Fruit fly (Drosophila melanogaster): ENCODE measurements around the gene CG17544.

CG17544 gene

dm6 chr2L:19363530-19363929, 34.8 kb downstream of the CG17544 start (continued):
- TF ChIP-seq CG15479 (GFP tag; optimal IDR thresholded peaks at IDR 0.05) (no peak), CG2678 (tag; optimal IDR thresholded peaks at IDR 0.05) (peak; percentile 11), grn (GFP tag; optimal IDR thresholded peaks at IDR 0.05) (no peak), Hand (GFP tag; optimal IDR thresholded peaks at IDR 0.05) (no peak), CG7786 (GFP tag; optimal IDR thresholded peaks at IDR 0.05) (no peak), Med (GFP tag) (peak; percentile 88), CG12219 (GFP tag; optimal IDR thresholded peaks at IDR 0.05) (no peak), CG31441 (GFP tag; IDR thresholded peaks at IDR 0.05) (0 out of 2 replicates have a peak, but pooled peaks have one; percentile 14), CG7987 (GFP tag; optimal IDR thresholded peaks at IDR 0.05) (no peak), CG33213 (GFP tag; optimal IDR thresholded peaks at IDR 0.05) (no peak), ase (GFP tag; IDR thresholded peaks at IDR 0.05) (no peak), CG13424 (tag; optimal IDR thresholded peaks at IDR 0.05) (peak; percentile 35), zfh1 (GFP tag; IDR thresholded peaks at IDR 0.05) (no peak), CG5953 (GFP tag; IDR thresholded peaks at IDR 0.05) (peak; percentile 20; the same call in 1 of the 2 replicates), ERR (GFP tag; optimal IDR thresholded peaks at IDR 0.05) (no peak), usp (GFP tag; optimal IDR thresholded peaks at IDR 0.05) (no peak), psq (GFP tag; optimal IDR thresholded peaks at IDR 0.05) (peak; percentile 16), ci (GFP tag; IDR thresholded peaks at IDR 0.05) (0 out of 3 replicates have a peak, but pooled peaks have one; percentile 51), CG34376 (GFP tag; optimal IDR thresholded peaks at IDR 0.05) (no peak), vfl (GFP tag; optimal IDR thresholded peaks at IDR 0.05) (no peak), CG10147 (GFP tag; optimal IDR thresholded peaks at IDR 0.05) (no peak), CG12071 (GFP tag; optimal IDR thresholded peaks at IDR 0.05) (no peak), kni (GFP tag; optimal IDR thresholded peaks at IDR 0.05) (no peak), Rx (GFP tag; IDR thresholded peaks at IDR 0.05) (no peak), bbx (GFP tag; IDR thresholded peaks at IDR 0.05; ENCODE audit: partially characterized antibody) (no peak), CG6175 (GFP tag; IDR thresholded peaks at IDR 0.05) (peak; percentile 87; the same call in 2 of the 3 replicates), eve (GFP tag; optimal IDR thresholded peaks at IDR 0.05) (peak in 1 of 2 experiments; percentile 65), Neu2 (GFP tag; optimal IDR thresholded peaks at IDR 0.05; ENCODE audit: borderline replicate concordance) (no peak), Stat92E (GFP tag; optimal IDR thresholded peaks at IDR 0.05) (no peak), CG14050 (GFP tag; IDR thresholded peaks at IDR 0.05) (no peak), Hey (tag; optimal IDR thresholded peaks at IDR 0.05) (no peak), CG2712 (tag; optimal IDR thresholded peaks at IDR 0.05) (no peak), Sin3A (optimal IDR thresholded peaks at IDR 0.05) (no peak), unpg (GFP tag; optimal IDR thresholded peaks at IDR 0.05) (peak; percentile 17), HHEX (GFP tag; optimal IDR thresholded peaks at IDR 0.05) (no peak), Dref (GFP tag; IDR thresholded peaks at IDR 0.05) (no peak), CG32772 (GFP tag; IDR thresholded peaks at IDR 0.05) (no peak), ftz-f1 (GFP tag; optimal IDR thresholded peaks at IDR 0.05) (no peak), CG14710 (tag; optimal IDR thresholded peaks at IDR 0.05) (peak; percentile 5), CG11456 (GFP tag; IDR thresholded peaks at IDR 0.05) (peak; percentile 53; the same call in 1 of the 3 replicates), CG2129 (GFP tag; IDR thresholded peaks at IDR 0.05; ENCODE audit: partially characterized antibody) (no peak), Chrac-16 (GFP tag; optimal IDR thresholded peaks at IDR 0.05) (no peak), Six4 (GFP tag; optimal IDR thresholded peaks at IDR 0.05) (no peak), Asciz (GFP tag; optimal IDR thresholded peaks at IDR 0.05) (no peak), CTCF (GFP tag; optimal IDR thresholded peaks at IDR 0.05) (peak; percentile 93), sima (GFP tag; optimal IDR thresholded peaks at IDR 0.05) (no peak), CG12659 (GFP tag; optimal IDR thresholded peaks at IDR 0.05) (peak; percentile 19), CG8290 (GFP tag; optimal IDR thresholded peaks at IDR 0.05) (no peak), CG8290 (tag; optimal IDR thresholded peaks at IDR 0.05) (peak in 1 of 2 experiments; percentile 53), twi (tag; optimal IDR thresholded peaks at IDR 0.05) (peak; percentile 64), Hr3 (GFP tag; optimal IDR thresholded peaks at IDR 0.05) (peak; percentile 16), row (GFP tag; IDR thresholded peaks at IDR 0.05) (peak; percentile 77)
